Worm (Caenorhabditis elegans) whole organism, L4 larva: ENCODE measurements around the gene C16B8.4.
A peak's percentile ranks its signal among the peaks of the same experiment; 100 is the strongest.

Source experiments
- D1046.2 ChIP-seq: fragments of 200-800 bp; sonication (Bioruptor generic); IDR thresholded peaks from 2 replicates; pipeline ENCODE4 v1.3.6; 2022; ENCODE audit warnings: missing genetic modification characterization, missing compliant biosample characterization
- F44E2.7 ChIP-seq: fragments of 200-800 bp; sonication (Bioruptor generic); IDR thresholded peaks from 2 replicates; pipeline ENCODE4 v2.1.2; 2022; ENCODE audit warnings: missing genetic modification characterization, missing compliant biosample characterization
- Y48G9A.11 ChIP-seq: fragments of 200-800 bp; sonication (Bioruptor generic); IDR thresholded peaks from 2 replicates; pipeline ENCODE4 v1.3.6; 2022; ENCODE audit warnings: missing genetic modification reagents, missing genetic modification characterization, missing compliant biosample characterization
- Y75B8A.6 ChIP-seq: fragments of 200-800 bp; sonication (Bioruptor generic); IDR thresholded peaks from 2 replicates; pipeline ENCODE4 v1.3.6; 2022; ENCODE audit warnings: missing genetic modification reagents, missing genetic modification characterization, missing compliant biosample characterization
- ZK337.2 ChIP-seq: fragments of 200-800 bp; sonication (Bioruptor generic); IDR thresholded peaks from 2 replicates; pipeline ENCODE4 v1.3.6; 2022; ENCODE audit warnings: missing genetic modification reagents, missing genetic modification characterization, missing compliant biosample characterization
- aha-1 ChIP-seq: fragments of 150-350 bp; peaks from one replicate; lab custom pipeline; 2014; ENCODE audit warnings: missing biosample characterization, missing genetic modification characterization
- ama-1 ChIP-seq: fragments of 150-350 bp; optimal IDR thresholded peaks from 2 replicates; lab custom pipeline; 2014; ENCODE audit warnings: inconsistent platforms, mixed read lengths
- arid-1 ChIP-seq: fragments of 200-800 bp; sonication (Bioruptor generic); conservative IDR thresholded peaks from 2 replicates; pipeline ENCODE4 v1.3.6; 2022; ENCODE audit warnings: missing genetic modification reagents, missing genetic modification characterization, missing compliant biosample characterization
- ceh-62 ChIP-seq: sonication (generic microtip); optimal IDR thresholded peaks from 2 replicates; lab custom pipeline; 2017; ENCODE audit warnings: missing biosample characterization, missing genetic modification characterization
- daf-12 ChIP-seq: fragments of 150-350 bp; optimal IDR thresholded peaks from 2 replicates; lab custom pipeline; 2014; ENCODE audit warnings: missing biosample characterization, missing genetic modification reagents, missing genetic modification characterization
- daf-8 ChIP-seq: fragments of 200-800 bp; sonication (Bioruptor generic); IDR thresholded peaks from 2 replicates; pipeline ENCODE4 v1.3.6; 2022; ENCODE audit warnings: missing genetic modification characterization, missing compliant biosample characterization
- dmd-8 ChIP-seq: fragments of 200-800 bp; sonication (Bioruptor generic); IDR thresholded peaks from 2 replicates; pipeline ENCODE4 v1.3.6; 2022; ENCODE audit warnings: missing genetic modification characterization, missing compliant biosample characterization
- duxl-1 ChIP-seq: sonication (generic microtip); optimal IDR thresholded peaks from 2 replicates; lab custom pipeline; 2016; ENCODE audit warnings: mild to moderate bottlenecking, missing genetic modification characterization, moderate library complexity, missing compliant biosample characterization; ENCODE audit not compliant: poor library complexity
- dve-1 ChIP-seq: sonication (generic microtip); optimal IDR thresholded peaks from 2 replicates; lab custom pipeline; 2017; ENCODE audit warnings: antibody characterized with exemption, mild to moderate bottlenecking, missing genetic modification characterization, missing compliant biosample characterization; ENCODE audit not compliant: insufficient read depth
- egl-43 ChIP-seq: fragments of 200-800 bp; sonication (Bioruptor generic); IDR thresholded peaks from 2 replicates; pipeline ENCODE4 v1.3.6; 2022; ENCODE audit warnings: missing genetic modification reagents, missing genetic modification characterization, missing compliant biosample characterization
- fos-1 ChIP-seq: fragments of 150-350 bp; optimal IDR thresholded peaks from 2 replicates; lab custom pipeline; 2014; ENCODE audit warnings: missing biosample characterization, missing genetic modification characterization
- hlh-30 ChIP-seq: sonication (generic microtip); optimal IDR thresholded peaks from 2 replicates; lab custom pipeline; 2017; ENCODE audit warnings: antibody characterized with exemption, mild to moderate bottlenecking, missing genetic modification characterization, missing compliant biosample characterization; ENCODE audit not compliant: insufficient read depth
- jun-1 ChIP-seq: fragments of 150-350 bp; optimal IDR thresholded peaks from 2 replicates; lab custom pipeline; 2014; ENCODE audit warnings: missing biosample characterization, missing genetic modification reagents, missing genetic modification characterization
- lin-29 ChIP-seq: fragments of 200-800 bp; sonication (Bioruptor generic); IDR thresholded peaks from 2 replicates; pipeline ENCODE4 v1.3.6; 2022; ENCODE audit warnings: missing genetic modification reagents, missing genetic modification characterization, missing compliant biosample characterization
- madf-5 ChIP-seq, 2 experiments: fragments of 200-800 bp; sonication (Bioruptor generic); IDR thresholded peaks; 2 replicates each; pipeline ENCODE4 v1.3.6; 2022; ENCODE audit warnings: missing compliant biosample characterization in 2 of 2, missing genetic modification characterization in 2 of 2
- madf-9 ChIP-seq: fragments of 200-800 bp; sonication (Bioruptor generic); conservative IDR thresholded peaks from 2 replicates; pipeline ENCODE4 v1.3.6; 2022; ENCODE audit warnings: missing genetic modification reagents, missing genetic modification characterization, missing compliant biosample characterization
- mdt-29 ChIP-seq: fragments of 200-800 bp; sonication (Bioruptor generic); IDR thresholded peaks from 2 replicates; pipeline ENCODE4 v1.3.6; 2022; ENCODE audit warnings: missing genetic modification reagents, missing genetic modification characterization, missing compliant biosample characterization
- nhr-10 ChIP-seq: fragments of 150-350 bp; optimal IDR thresholded peaks from 2 replicates; lab custom pipeline; 2014; ENCODE audit warnings: missing biosample characterization, missing genetic modification characterization
- nhr-11 ChIP-seq: fragments of 150-350 bp; optimal IDR thresholded peaks from 2 replicates; lab custom pipeline; 2014; ENCODE audit warnings: missing biosample characterization, missing genetic modification characterization
- nhr-237 ChIP-seq: sonication (generic microtip); optimal IDR thresholded peaks from 2 replicates; lab custom pipeline; 2017; ENCODE audit warnings: missing biosample characterization, missing genetic modification characterization
- nhr-42 ChIP-seq: fragments of 200-800 bp; sonication (Bioruptor generic); IDR thresholded peaks from 2 replicates; pipeline ENCODE4 v1.3.6; 2022; ENCODE audit warnings: missing genetic modification characterization, missing compliant biosample characterization
- nhr-6 ChIP-seq: fragments of 150-350 bp; optimal IDR thresholded peaks from 2 replicates; lab custom pipeline; 2014; ENCODE audit warnings: missing biosample characterization, missing genetic modification characterization
- pha-4 ChIP-seq, 2 experiments: fragments of 150-350 bp in 1 of 2; fragments of 200-800 bp in 1 of 2; sonication (Bioruptor generic) in 1 of 2; IDR thresholded peaks in 1 of 2; optimal IDR thresholded peaks in 1 of 2; 2 replicates each; pipeline versions ENCODE4 v1.3.6 to Lab custom; 2014 to 2022; ENCODE audit warnings: missing genetic modification characterization in 2 of 2, missing genetic modification reagents in 2 of 2, missing biosample characterization in 1 of 2, missing compliant biosample characterization in 1 of 2
- pqm-1 ChIP-seq: sonication (generic microtip); optimal IDR thresholded peaks from 2 replicates; lab custom pipeline; 2017; ENCODE audit warnings: missing biosample characterization, missing genetic modification characterization
- rbr-2 ChIP-seq: sonication (generic microtip); optimal IDR thresholded peaks from 2 replicates; lab custom pipeline; 2016; ENCODE audit warnings: missing genotype, missing genetic modification characterization, missing compliant biosample characterization
- saeg-2 ChIP-seq: fragments of 200-800 bp; sonication (Bioruptor generic); IDR thresholded peaks from 2 replicates; pipeline ENCODE4 v1.3.6; 2022; ENCODE audit warnings: missing genetic modification reagents, missing genetic modification characterization, missing compliant biosample characterization
- sdz-12 ChIP-seq: fragments of 200-800 bp; sonication (Bioruptor generic); optimal IDR thresholded peaks from 2 replicates; lab custom pipeline; 2018; ENCODE audit warnings: mild to moderate bottlenecking, missing genetic modification characterization, missing compliant biosample characterization
- zfp-3 ChIP-seq: fragments of 200-800 bp; sonication (Bioruptor generic); conservative IDR thresholded peaks from 2 replicates; pipeline ENCODE4 v1.3.6; 2022; ENCODE audit warnings: missing genetic modification reagents, missing genetic modification characterization, missing compliant biosample characterization

Gene C16B8.4

DNA sequence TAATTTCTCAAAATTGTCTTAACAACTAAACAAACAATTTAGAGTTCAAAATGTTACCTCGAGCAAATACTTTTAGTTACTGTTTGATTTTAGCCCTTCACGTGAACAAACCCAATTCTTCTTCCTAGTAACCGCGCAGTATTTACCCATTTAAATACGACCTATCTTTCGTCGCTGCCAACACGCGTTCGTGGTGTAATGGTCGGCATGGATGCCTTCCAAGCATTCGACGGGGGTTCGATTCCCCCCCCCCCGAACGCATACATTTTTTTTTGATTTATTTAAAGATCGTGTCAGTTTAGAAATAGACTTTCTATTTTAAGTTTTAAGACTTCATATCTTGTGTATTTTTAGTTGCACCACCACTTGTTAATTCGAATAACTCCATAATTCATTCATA is 21.0 kb upstream of the C16B8.4 start (continued):
- TF ChIP-seq duxl-1 (tag; lab: Kevin White, UChicago) (no peak), daf-12 (tag; lab: Kevin White, UChicago) (no peak), Y48G9A.11 (GFP tag; lab: Robert Waterston, UW) (no peak), arid-1 (GFP tag; lab: Robert Waterston, UW) (no peak), madf-9 (GFP tag; lab: Robert Waterston, UW) (peak; percentile 41; the same call in 1 of the 2 replicates), dve-1 (tag; lab: Kevin White, UChicago) (peak; percentile 6), madf-5 (GFP tag; IDR thresholded peaks at IDR 0.05; lab: Robert Waterston, UW) (0 out of 4 replicates have a peak, but pooled peaks have one; percentile 33 to 50), mdt-29 (GFP tag; lab: Robert Waterston, UW) (no peak)

DNA sequence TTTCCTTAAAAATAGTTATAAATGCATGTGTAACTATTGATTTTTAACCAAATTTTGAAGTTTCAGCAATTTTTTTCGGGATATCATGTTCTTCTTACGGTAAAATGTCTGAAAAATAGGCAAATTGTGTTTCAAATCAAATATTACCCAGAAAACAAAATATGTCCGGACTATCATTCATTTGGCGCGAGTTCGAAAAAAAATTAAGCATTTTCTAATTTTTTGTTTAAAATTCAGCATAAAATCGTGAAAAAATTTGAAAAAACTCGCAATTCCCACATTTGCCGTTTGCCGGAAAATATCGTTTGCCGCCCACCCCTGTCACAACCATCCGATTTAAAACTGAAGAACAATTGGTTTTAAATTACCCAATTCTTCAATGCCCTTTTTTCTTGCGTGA is 18.2 kb upstream of the C16B8.4 start:
- no peak for TF ChIP-seq saeg-2
- peak; percentile 97 for TF ChIP-seq aha-1 (tag; lab: Kevin White, UChicago)

- no peak for TF ChIP-seq egl-43 (GFP tag; lab: Robert Waterston, UW)
- TF ChIP-seq dmd-8: no peak
- no peak for TF ChIP-seq daf-8 (GFP tag; lab: Robert Waterston, UW)
- no peak for TF ChIP-seq Y75B8A.6 (GFP tag; lab: Robert Waterston, UW)
- no peak for TF ChIP-seq arid-1 (GFP tag; lab: Robert Waterston, UW)
- TF ChIP-seq zfp-3 (GFP tag; lab: Robert Waterston, UW): no peak
- no peak for TF ChIP-seq lin-29
- TF ChIP-seq hlh-30 (tag; lab: Kevin White, UChicago): no peak
- TF ChIP-seq ama-1 (lab: Kevin White, UChicago): no peak
- TF ChIP-seq nhr-42 (GFP tag; lab: Robert Waterston, UW): no peak
- no peak for TF ChIP-seq D1046.2 (GFP tag; lab: Robert Waterston, UW)
- no peak for TF ChIP-seq pqm-1 (tag; lab: Kevin White, UChicago)
- TF ChIP-seq F44E2.7 (GFP tag; lab: Robert Waterston, UW): no peak
These were observed 17.5 kb upstream of the C16B8.4 start for ce11 chrX:3990941-3991340.

- TF ChIP-seq hlh-30 (tag; lab: Kevin White, UChicago): peak; percentile 53
- peak; percentile 23 for TF ChIP-seq nhr-11 (tag; lab: Kevin White, UChicago)
- TF ChIP-seq aha-1 (tag; lab: Kevin White, UChicago): peak; percentile 12
- TF ChIP-seq nhr-10 (tag; lab: Kevin White, UChicago): no peak
- TF ChIP-seq ceh-62: no peak
- no peak for TF ChIP-seq rbr-2
- TF ChIP-seq pha-4 (GFP tag; IDR thresholded peaks at IDR 0.05; lab: Robert Waterston, UW): no peak
- peak; percentile 3 for TF ChIP-seq pha-4 (tag; optimal IDR thresholded peaks at IDR 0.05; lab: Kevin White, UChicago)
- no peak for TF ChIP-seq fos-1 (tag; lab: Kevin White, UChicago)
These were observed 17.1 kb upstream of the C16B8.4 start for ce11 chrX:3990495-3990894.

ce11 chrX:3988575-3988974 is 15.1 kb upstream of the C16B8.4 start:
- TF ChIP-seq ZK337.2 (GFP tag; lab: Robert Waterston, UW): no peak
- no peak for TF ChIP-seq jun-1 (tag; lab: Kevin White, UChicago)
- no peak for TF ChIP-seq pqm-1 (tag; lab: Kevin White, UChicago)
- no peak for TF ChIP-seq daf-8 (GFP tag; lab: Robert Waterston, UW)

DNA sequence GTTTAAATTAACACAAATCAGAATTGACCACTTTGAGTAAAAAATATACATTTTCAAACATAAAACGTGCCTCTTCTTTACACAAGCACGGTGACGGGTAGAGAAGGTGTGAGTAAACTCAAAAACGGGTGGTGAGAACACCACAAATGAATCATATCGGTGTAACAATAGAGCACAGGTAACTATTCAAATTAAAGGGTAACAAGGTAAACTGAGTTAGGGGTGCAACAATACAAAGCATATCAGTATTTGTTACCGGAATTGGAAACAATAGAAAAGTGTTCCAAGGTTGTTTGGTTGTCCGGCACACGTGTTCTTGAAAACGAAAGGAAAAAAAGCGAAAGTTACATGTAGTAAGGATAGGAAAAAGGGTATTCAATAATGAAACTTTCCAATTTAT is 8.9 kb upstream of the C16B8.4 start:
- TF ChIP-seq nhr-237 (tag; lab: Kevin White, UChicago) (no peak), rbr-2 (no peak), sdz-12 (GFP tag; lab: Kevin White, UChicago) (no peak), nhr-6 (tag; lab: Kevin White, UChicago) (peak; percentile 51)
